Fruit fly (Drosophila melanogaster) whole organism, embryonic: ENCODE measurements around the gene nAChRalpha5.
A peak's percentile ranks its signal among the peaks of the same experiment; 100 is the strongest.

Experiments
- Adf1 ChIP-seq: fragments of 200-800 bp; sonication (Bioruptor generic); IDR thresholded peaks from 2 replicates; pipeline ENCODE4 v1.3.6; 2022; ENCODE audit warnings: missing biosample characterization, missing genetic modification characterization
- CG10543 ChIP-seq: fragments of 200-800 bp; sonication (Bioruptor generic); optimal IDR thresholded peaks from 3 replicates; lab custom pipeline; 2017; ENCODE audit warnings: missing biosample characterization, mild to moderate bottlenecking, missing genetic modification characterization, moderate library complexity
- CG11504 ChIP-seq: fragments of 200-800 bp; sonication (Bioruptor generic); optimal IDR thresholded peaks from 3 replicates; lab custom pipeline; 2019; ENCODE audit warnings: missing biosample characterization, mild to moderate bottlenecking, missing genetic modification characterization, moderate library complexity
- CG13287 ChIP-seq: fragments of 200-800 bp; sonication (Bioruptor generic); IDR thresholded peaks from 2 replicates; pipeline ENCODE4 v1.3.6; 2022; ENCODE audit warnings: missing biosample characterization, missing genetic modification characterization; ENCODE audit not compliant: partially characterized antibody
- CG13775 ChIP-seq: fragments of 200-800 bp; sonication (Bioruptor generic); optimal IDR thresholded peaks from 3 replicates; lab custom pipeline; 2017; ENCODE audit warnings: missing biosample characterization, mild to moderate bottlenecking, missing genetic modification characterization
- CG14710 ChIP-seq: fragments of 200-800 bp; sonication (Bioruptor generic); optimal IDR thresholded peaks from 3 replicates; lab custom pipeline; 2019; ENCODE audit warnings: missing biosample characterization, mild to moderate bottlenecking, missing genetic modification characterization, moderate library complexity
- CG16779 ChIP-seq: fragments of 200-800 bp; sonication (Bioruptor generic); IDR thresholded peaks from 2 replicates; pipeline ENCODE4 v1.3.6; 2022; ENCODE audit warnings: missing biosample characterization, missing genetic modification characterization
- CG18599 ChIP-seq: fragments of 200-800 bp; sonication (Bioruptor generic); optimal IDR thresholded peaks from 3 replicates; lab custom pipeline; 2017; ENCODE audit warnings: missing biosample characterization, missing genetic modification characterization, mild to moderate bottlenecking, moderate library complexity, missing genetic modification reagents
- CG32532 ChIP-seq: fragments of 200-800 bp; sonication (Bioruptor generic); IDR thresholded peaks from 2 replicates; pipeline ENCODE4 v1.3.6; 2022; ENCODE audit warnings: missing biosample characterization, missing genetic modification characterization
- CG33213 ChIP-seq: fragments of 200-800 bp; sonication (Bioruptor generic); optimal IDR thresholded peaks from 3 replicates; lab custom pipeline; 2016; ENCODE audit warnings: missing biosample characterization, missing genetic modification characterization
- CG8089 ChIP-seq: fragments of 200-800 bp; sonication (Bioruptor generic); optimal IDR thresholded peaks from 3 replicates; lab custom pipeline; 2016; ENCODE audit warnings: missing biosample characterization, missing genetic modification characterization
- CG8281 ChIP-seq: fragments of 200-800 bp; sonication (Bioruptor generic); optimal IDR thresholded peaks from 2 replicates; lab custom pipeline; 2018; ENCODE audit warnings: missing biosample characterization, mild to moderate bottlenecking, missing genetic modification characterization, moderate library complexity
- CG8924 ChIP-seq: fragments of 200-800 bp; optimal IDR thresholded peaks from 3 replicates; lab custom pipeline; 2019; ENCODE audit warnings: missing biosample characterization, mild to moderate bottlenecking, missing genetic modification characterization, moderate library complexity
- CG8944 ChIP-seq: fragments of 200-800 bp; sonication (Bioruptor generic); optimal IDR thresholded peaks from 3 replicates; lab custom pipeline; 2016; ENCODE audit warnings: missing biosample characterization, missing genetic modification characterization
- CG9215 ChIP-seq: fragments of 200-800 bp; sonication (Bioruptor generic); IDR thresholded peaks from 2 replicates; pipeline ENCODE4 v1.3.6; 2022; ENCODE audit warnings: missing biosample characterization, missing genetic modification characterization
- Deaf1 ChIP-seq: fragments of 200-800 bp; optimal IDR thresholded peaks from 3 replicates; lab custom pipeline; 2019; ENCODE audit warnings: missing biosample characterization, mild to moderate bottlenecking, missing genetic modification characterization, moderate library complexity
- Drgx ChIP-seq: fragments of 200-800 bp; sonication (Bioruptor generic); IDR thresholded peaks from 2 replicates; pipeline ENCODE4 v1.3.6; 2022; ENCODE audit warnings: missing biosample characterization, missing genetic modification characterization
- Ets65A ChIP-seq: fragments of 200-800 bp; sonication (Bioruptor generic); peaks from one replicate; lab custom pipeline; 2016; ENCODE audit warnings: missing biosample characterization, missing genetic modification characterization
- Fer1 ChIP-seq: fragments of 200-800 bp; sonication (Bioruptor generic); optimal IDR thresholded peaks from 2 replicates; lab custom pipeline; 2017; ENCODE audit warnings: missing biosample characterization, mild to moderate bottlenecking, missing genetic modification characterization
- H2.0 ChIP-seq: fragments of 200-800 bp; sonication (Bioruptor generic); IDR thresholded peaks from 2 replicates; pipeline ENCODE4 v1.3.6; 2022; ENCODE audit warnings: missing biosample characterization, missing genetic modification characterization
- Jarid2 ChIP-seq: fragments of 200-800 bp; sonication (Bioruptor generic); optimal IDR thresholded peaks from 3 replicates; lab custom pipeline; 2017; ENCODE audit warnings: mild to moderate bottlenecking, missing biosample characterization, missing genetic modification reagents, missing genetic modification characterization
- Med ChIP-seq: fragments of 200-800 bp; sonication (Bioruptor generic); peaks from one replicate; lab custom pipeline; 2016; ENCODE audit warnings: missing biosample characterization, missing genetic modification characterization, mild to moderate bottlenecking, inconsistent platforms, moderate library complexity
- NFAT ChIP-seq: fragments of 200-800 bp; sonication (Bioruptor generic); IDR thresholded peaks from 2 replicates; pipeline ENCODE4 v1.3.6; 2022; ENCODE audit warnings: missing biosample characterization, missing genetic modification characterization
- Optix ChIP-seq: fragments of 200-800 bp; sonication (Bioruptor generic); IDR thresholded peaks from 3 replicates; pipeline ENCODE4 v1.3.6; 2022; ENCODE audit warnings: missing biosample characterization, missing genetic modification characterization
- Trl ChIP-seq, 3 experiments: fragments of >200 bp in 2 of 3; fragments of 200-800 bp in 1 of 3; sonication (Bioruptor generic) in 1 of 3; optimal IDR thresholded peaks; 2 replicates in 1 of 3; 3 replicates in 2 of 3; lab custom pipeline; 2016 to 2017; ENCODE audit warnings: missing biosample characterization in 1 of 3, missing genetic modification characterization in 1 of 3
- abd-A ChIP-seq: fragments of 200-800 bp; sonication (Bioruptor generic); optimal IDR thresholded peaks from 3 replicates; lab custom pipeline; 2019; ENCODE audit warnings: missing biosample characterization, mild to moderate bottlenecking, missing genetic modification characterization, moderate library complexity
- cg ChIP-seq: fragments of 200-800 bp; sonication (Bioruptor generic); optimal IDR thresholded peaks from 3 replicates; lab custom pipeline; 2019; ENCODE audit warnings: missing biosample characterization, mild to moderate bottlenecking, missing genetic modification characterization, moderate library complexity
- chif ChIP-seq, 2 experiments: fragments of 200-800 bp; sonication (Bioruptor generic); optimal IDR thresholded peaks; 3 replicates each; lab custom pipeline; 2016; ENCODE audit warnings: missing biosample characterization in 2 of 2, missing genetic modification characterization in 2 of 2
- dati ChIP-seq: fragments of 200-800 bp; sonication (Bioruptor generic); IDR thresholded peaks from 2 replicates; pipeline ENCODE4 v1.3.6; 2022; ENCODE audit warnings: missing biosample characterization, missing genetic modification characterization
- emc ChIP-seq: fragments of 200-800 bp; sonication (Bioruptor generic); optimal IDR thresholded peaks from 2 replicates; lab custom pipeline; 2016; ENCODE audit warnings: missing biosample characterization, missing genetic modification characterization
- ewg ChIP-seq: fragments of 200-800 bp; sonication (Bioruptor generic); optimal IDR thresholded peaks from 3 replicates; lab custom pipeline; 2017; ENCODE audit warnings: mild to moderate bottlenecking, missing biosample characterization, missing genetic modification reagents, missing genetic modification characterization
- mirr ChIP-seq: fragments of 200-800 bp; sonication (Bioruptor generic); optimal IDR thresholded peaks from 3 replicates; lab custom pipeline; 2018; ENCODE audit warnings: missing biosample characterization, mild to moderate bottlenecking, missing genetic modification characterization
- nmo ChIP-seq: fragments of 200-800 bp; sonication (Bioruptor generic); optimal IDR thresholded peaks from 2 replicates; lab custom pipeline; 2018; ENCODE audit warnings: missing biosample characterization, mild to moderate bottlenecking, missing genetic modification characterization, moderate library complexity
- prd ChIP-seq, 3 experiments: fragments of >200 bp in 2 of 3; fragments of 200-800 bp in 1 of 3; sonication (Bioruptor generic) in 1 of 3; optimal IDR thresholded peaks in 2 of 3; IDR thresholded peaks in 1 of 3; 2 replicates in 2 of 3; 3 replicates in 1 of 3; pipeline versions ENCODE4 v1.3.6 to Lab custom; 2017 to 2022; ENCODE audit warnings: missing biosample characterization in 1 of 3, missing genetic modification characterization in 1 of 3
- sens ChIP-seq: fragments of 200-800 bp; sonication (Bioruptor generic); peaks from one replicate; lab custom pipeline; 2016; ENCODE audit warnings: missing biosample characterization, missing genetic modification characterization
- wor ChIP-seq: fragments of 200-800 bp; sonication (Bioruptor generic); IDR thresholded peaks from 2 replicates; pipeline ENCODE4 v1.3.6; 2022; ENCODE audit warnings: missing biosample characterization, missing genetic modification characterization
- z ChIP-seq: fragments of 200-800 bp; sonication (Bioruptor generic); IDR thresholded peaks from 3 replicates; pipeline ENCODE4 v1.3.6; 2022; ENCODE audit warnings: missing biosample characterization, missing genetic modification characterization

The nAChRalpha5 gene

DNA sequence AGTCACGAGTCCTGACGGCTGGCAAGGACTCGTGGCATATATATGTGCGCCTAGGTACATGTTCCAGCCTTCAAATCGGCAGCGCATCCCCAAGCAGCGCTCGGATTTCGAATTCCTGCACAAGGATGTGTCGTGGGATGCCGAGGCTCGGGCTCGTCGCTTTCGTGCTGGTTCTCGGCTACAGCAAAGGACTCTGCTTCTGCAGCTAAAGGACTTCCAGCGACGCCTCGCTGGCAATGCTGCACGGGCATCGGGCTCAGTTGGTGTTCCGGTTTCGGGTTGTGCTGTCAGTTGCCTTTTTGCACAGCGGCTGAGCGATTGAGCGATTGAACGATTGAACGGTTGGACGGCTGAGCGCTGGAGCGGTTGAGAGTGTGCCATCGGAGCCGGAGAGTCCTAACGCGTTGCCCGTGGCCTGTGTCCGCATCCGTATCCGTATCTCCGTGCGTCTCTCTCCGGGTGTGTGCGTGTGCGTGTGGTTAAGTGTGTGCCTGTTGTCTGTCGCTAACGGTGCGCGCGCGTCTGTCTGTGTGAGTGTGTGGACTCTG, at the start of gene nAChRalpha5:
Gene nAChRalpha5 (plus strand): TSS at position 235 of the 548 bp plus-strand sequence.
- TF ChIP-seq cg (GFP tag; lab: Kevin White, UChicago) (peak; percentile 41), Fer1 (GFP tag; lab: Kevin White, UChicago) (peak; percentile 25), CG13287 (GFP tag; lab: Robert Waterston, UW) (no peak), CG10543 (GFP tag; lab: Kevin White, UChicago) (peak; percentile 2), CG32532 (GFP tag; lab: Robert Waterston, UW) (no peak), chif (GFP tag; optimal IDR thresholded peaks at IDR 0.05; lab: Kevin White, UChicago) (no peak), Adf1 (GFP tag; lab: Robert Waterston, UW) (peak; percentile 37; the same call in 1 of the 2 replicates), nmo (GFP tag; lab: Kevin White, UChicago) (no peak), abd-A (tag; lab: Kevin White, UChicago) (peak; percentile 60), Optix (GFP tag; lab: Robert Waterston, UW) (no peak), Med (GFP tag; lab: Kevin White, UChicago) (peak; percentile 80), Ets65A (GFP tag; lab: Kevin White, UChicago) (peak; percentile 90), CG13775 (GFP tag; lab: Kevin White, UChicago) (no peak), CG8924 (tag; lab: Kevin White, UChicago) (no peak), prd (optimal IDR thresholded peaks at IDR 0.05; lab: Kevin White, UChicago) (no peak), prd (GFP tag; IDR thresholded peaks at IDR 0.05; lab: Robert Waterston, UW) (peak; percentile 23; the same call in 1 of the 3 replicates), mirr (GFP tag; lab: Kevin White, UChicago) (no peak), Jarid2 (peak; percentile 38), ewg (GFP tag; lab: Kevin White, UChicago) (peak; percentile 28), Deaf1 (tag; lab: Kevin White, UChicago) (peak; percentile 94), CG18599 (GFP tag; lab: Kevin White, UChicago) (peak; percentile 2), sens (peak; percentile 28), wor (no peak), Trl (optimal IDR thresholded peaks at IDR 0.05; lab: Kevin White, UChicago) (peak in 1 of 2 experiments; percentile 27), Trl (GFP tag; optimal IDR thresholded peaks at IDR 0.05; lab: Kevin White, UChicago) (no peak), CG14710 (tag; lab: Kevin White, UChicago) (no peak), CG8944 (GFP tag; lab: Kevin White, UChicago) (no peak), CG16779 (GFP tag; lab: Robert Waterston, UW) (peak; percentile 84), CG8281 (tag; lab: Kevin White, UChicago) (peak; percentile 93)
- TF ChIP-seq, all 482 proteins: peak for 16

dm6 chr2L:13998952-13999351, 41.0 kb upstream of the nAChRalpha5 start:
- TF ChIP-seq H2.0 (no peak), NFAT (GFP tag; lab: Robert Waterston, UW) (no peak), dati (GFP tag; lab: Robert Waterston, UW) (no peak), Drgx (GFP tag; lab: Robert Waterston, UW) (peak; percentile 68; the same call in 1 of the 2 replicates), Ets65A (GFP tag; lab: Kevin White, UChicago) (peak; percentile 92), CG33213 (GFP tag; lab: Kevin White, UChicago) (no peak), z (GFP tag; lab: Robert Waterston, UW) (no peak)

DNA sequence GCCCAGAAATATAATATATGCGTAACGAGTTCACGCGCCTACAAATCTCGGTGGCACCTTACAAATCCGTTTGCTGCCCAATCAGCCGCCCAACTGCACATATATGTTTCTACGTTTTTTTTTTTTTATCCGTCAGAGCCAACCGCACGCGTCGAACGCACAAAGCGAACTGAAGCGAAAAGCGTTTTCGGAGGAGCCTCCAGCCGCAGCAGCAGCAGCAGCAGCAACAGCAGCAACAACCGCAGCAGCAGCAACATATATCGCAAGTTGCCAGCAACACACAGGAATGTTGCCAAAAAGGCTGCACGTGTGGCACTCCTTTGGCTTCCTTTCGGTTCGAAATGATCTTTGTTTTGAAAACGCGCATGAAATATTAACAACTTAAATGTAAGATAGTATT, 38.9 kb upstream of the nAChRalpha5 start, which contains the start of gene rk:
Gene rk (minus strand): TSS at position 171 of the 400 bp plus-strand sequence.
- TF ChIP-seq CG9215 (GFP tag; lab: Robert Waterston, UW), result peak; percentile 10; the same call in 1 of the 2 replicates
- peak; percentile 95 for TF ChIP-seq CG11504 (tag; lab: Kevin White, UChicago)
- TF ChIP-seq emc (GFP tag; lab: Kevin White, UChicago), result no peak
- TF ChIP-seq CG8089 (GFP tag; lab: Kevin White, UChicago), result no peak
- TF ChIP-seq, all 482 proteins: peak for 2
